Fruit fly (Drosophila melanogaster): ENCODE results near the gene Vap33.

DNA sequence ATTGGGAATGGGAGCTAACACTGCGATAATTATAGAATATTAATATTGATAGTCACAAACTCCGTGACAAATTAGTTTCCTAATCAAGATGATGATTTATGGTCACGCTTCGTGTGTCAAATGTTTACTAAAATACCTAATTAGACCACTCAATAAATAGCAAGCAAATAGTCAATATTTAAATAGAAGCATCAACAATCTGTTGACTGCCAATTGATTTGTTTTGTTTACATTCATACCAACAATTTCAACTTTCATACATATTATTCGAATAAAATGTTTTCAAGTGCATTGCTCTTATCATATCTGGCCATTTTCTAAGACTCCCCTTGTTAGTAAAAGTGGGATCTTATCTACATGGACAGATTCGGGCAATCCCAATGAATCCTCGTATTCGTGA is 18.8 kb downstream of the Vap33 start:
- no peak for TF ChIP-seq insv (optimal IDR thresholded peaks at IDR 0.05)
- no peak for TF ChIP-seq Myc (optimal IDR thresholded peaks at IDR 0.05)
